Fruit fly (Drosophila melanogaster) whole organism, embryonic: Measurements from ENCODE around the gene CG33230.

ENCODE experiments used
- Ada2b ChIP-seq: fragments of 200-800 bp; sonication (Bioruptor generic); IDR thresholded peaks from 2 replicates; pipeline ENCODE4 v1.3.6; 2022; ENCODE audit warnings: missing biosample characterization, missing genetic modification characterization
- Asciz ChIP-seq: fragments of 200-800 bp; sonication (Bioruptor generic); optimal IDR thresholded peaks from 2 replicates; lab custom pipeline; 2017; ENCODE audit warnings: missing biosample characterization, mild to moderate bottlenecking, missing genetic modification characterization, missing genetic modification reagents
- Awh ChIP-seq: fragments of 200-800 bp; sonication (Bioruptor generic); IDR thresholded peaks from 2 replicates; pipeline ENCODE4, ENCODE4 v1.3.6; 2022; ENCODE audit warnings: missing biosample characterization, missing genetic modification characterization
- CG10147 ChIP-seq: fragments of 200-800 bp; sonication (Bioruptor generic); optimal IDR thresholded peaks from 2 replicates; lab custom pipeline; 2019; ENCODE audit warnings: missing biosample characterization, mild to moderate bottlenecking, missing genetic modification characterization, moderate library complexity
- CG1024 ChIP-seq: fragments of 200-800 bp; sonication (Bioruptor generic); IDR thresholded peaks from 2 replicates; pipeline ENCODE4 v1.3.6; 2022; ENCODE audit warnings: missing biosample characterization, missing genetic modification characterization
- CG10543 ChIP-seq: fragments of 200-800 bp; sonication (Bioruptor generic); optimal IDR thresholded peaks from 3 replicates; lab custom pipeline; 2017; ENCODE audit warnings: missing biosample characterization, mild to moderate bottlenecking, missing genetic modification characterization, moderate library complexity
- CG10959 ChIP-seq: fragments of 200-800 bp; sonication (Bioruptor generic); IDR thresholded peaks from 2 replicates; pipeline ENCODE4 v1.3.6; 2022; ENCODE audit warnings: missing biosample characterization, missing genetic modification characterization
- CG12155 ChIP-seq: fragments of 200-800 bp; sonication (Bioruptor generic); optimal IDR thresholded peaks from 3 replicates; lab custom pipeline; 2016; ENCODE audit warnings: missing biosample characterization, missing genetic modification characterization
- CG12236 ChIP-seq: fragments of 200-800 bp; sonication (Bioruptor generic); optimal IDR thresholded peaks from 2 replicates; lab custom pipeline; 2016; ENCODE audit warnings: missing biosample characterization, missing genetic modification characterization
- CG14441 ChIP-seq: fragments of 200-800 bp; sonication (Bioruptor generic); IDR thresholded peaks from 2 replicates; pipeline ENCODE4 v1.3.6; 2022; ENCODE audit warnings: missing biosample characterization, missing genetic modification characterization
- CG14965 ChIP-seq: fragments of 200-800 bp; sonication (Bioruptor generic); optimal IDR thresholded peaks from 2 replicates; lab custom pipeline; 2016; ENCODE audit warnings: missing biosample characterization, missing genetic modification characterization, borderline replicate concordance
- CG15011 ChIP-seq: fragments of 200-800 bp; sonication (Bioruptor generic); optimal IDR thresholded peaks from 3 replicates; lab custom pipeline; 2018; ENCODE audit warnings: missing biosample characterization, mild to moderate bottlenecking, missing genetic modification characterization
- CG1647 ChIP-seq: fragments of 200-800 bp; sonication (Bioruptor generic); optimal IDR thresholded peaks from 3 replicates; lab custom pipeline; 2016; ENCODE audit warnings: missing biosample characterization, missing genetic modification characterization
- CG18599 ChIP-seq: fragments of 200-800 bp; sonication (Bioruptor generic); optimal IDR thresholded peaks from 3 replicates; lab custom pipeline; 2017; ENCODE audit warnings: missing biosample characterization, missing genetic modification characterization, mild to moderate bottlenecking, moderate library complexity, missing genetic modification reagents
- CG2120 ChIP-seq: fragments of 200-800 bp; sonication (Bioruptor generic); optimal IDR thresholded peaks from 3 replicates; lab custom pipeline; 2016; ENCODE audit warnings: missing biosample characterization, missing genetic modification characterization
- CG2712 ChIP-seq: fragments of 200-800 bp; optimal IDR thresholded peaks from 3 replicates; lab custom pipeline; 2019; ENCODE audit warnings: missing biosample characterization, mild to moderate bottlenecking, missing genetic modification characterization, moderate library complexity
- CG33213 ChIP-seq: fragments of 200-800 bp; sonication (Bioruptor generic); optimal IDR thresholded peaks from 3 replicates; lab custom pipeline; 2016; ENCODE audit warnings: missing biosample characterization, missing genetic modification characterization
- CG42726 ChIP-seq: fragments of 200-800 bp; sonication (Bioruptor generic); IDR thresholded peaks from 2 replicates; pipeline ENCODE4 v1.3.6; 2022; ENCODE audit warnings: missing biosample characterization, missing genetic modification characterization; ENCODE audit not compliant: partially characterized antibody
- CG4820 ChIP-seq: fragments of 200-800 bp; sonication (Bioruptor generic); optimal IDR thresholded peaks from 3 replicates; lab custom pipeline; 2016; ENCODE audit warnings: missing biosample characterization, missing genetic modification characterization
- CG5245 ChIP-seq: fragments of 200-800 bp; sonication (Bioruptor generic); optimal IDR thresholded peaks from 3 replicates; lab custom pipeline; 2016; ENCODE audit warnings: missing biosample characterization, missing genetic modification characterization
- CG6272 ChIP-seq: fragments of 200-800 bp; sonication (Bioruptor generic); IDR thresholded peaks from 2 replicates; pipeline ENCODE4 v1.3.6; 2022; ENCODE audit warnings: missing biosample characterization, missing genetic modification characterization
- CG7271 ChIP-seq: fragments of 200-800 bp; sonication (Bioruptor generic); optimal IDR thresholded peaks from 2 replicates; lab custom pipeline; 2018; ENCODE audit warnings: missing biosample characterization, mild to moderate bottlenecking, missing genetic modification characterization, moderate library complexity
- CG7839 ChIP-seq: fragments of 200-800 bp; sonication (Bioruptor generic); optimal IDR thresholded peaks from 3 replicates; lab custom pipeline; 2018; ENCODE audit warnings: missing biosample characterization, mild to moderate bottlenecking, missing genetic modification characterization, moderate library complexity
- CG9797 ChIP-seq: fragments of 200-800 bp; sonication (Bioruptor generic); optimal IDR thresholded peaks from 3 replicates; lab custom pipeline; 2018; ENCODE audit warnings: missing biosample characterization, mild to moderate bottlenecking, missing genetic modification characterization
- CG9817 ChIP-seq: fragments of 200-800 bp; sonication (Bioruptor generic); optimal IDR thresholded peaks from 2 replicates; lab custom pipeline; 2018; ENCODE audit warnings: missing biosample characterization, mild to moderate bottlenecking, missing genetic modification characterization, moderate library complexity
- CG9932 ChIP-seq: fragments of 200-800 bp; sonication (Bioruptor generic); IDR thresholded peaks from 2 replicates; pipeline ENCODE4 v1.3.6; 2022; ENCODE audit warnings: missing biosample characterization, missing genetic modification characterization
- CHES-1-like ChIP-seq: fragments of 200-800 bp; sonication (Bioruptor generic); optimal IDR thresholded peaks from 2 replicates; lab custom pipeline; 2016; ENCODE audit warnings: missing biosample characterization, missing genetic modification characterization
- Dek ChIP-seq: fragments of 200-800 bp; sonication (Bioruptor generic); optimal IDR thresholded peaks from 3 replicates; lab custom pipeline; 2019; ENCODE audit warnings: missing biosample characterization, mild to moderate bottlenecking, missing genetic modification characterization, moderate library complexity
- ERR ChIP-seq: fragments of 200-800 bp; sonication (Bioruptor generic); optimal IDR thresholded peaks from 2 replicates; lab custom pipeline; 2016; ENCODE audit warnings: missing biosample characterization, missing genetic modification characterization
- Elba2 ChIP-seq: fragments of 200-800 bp; sonication (Bioruptor generic); optimal IDR thresholded peaks from 3 replicates; lab custom pipeline; 2016; ENCODE audit warnings: missing biosample characterization, missing genetic modification characterization
- Gsc ChIP-seq: fragments of 200-800 bp; sonication (Bioruptor generic); IDR thresholded peaks from 2 replicates; pipeline ENCODE4 v1.3.6; 2022; ENCODE audit warnings: missing biosample characterization, missing genetic modification characterization
- Gug ChIP-seq: fragments of 200-800 bp; sonication (Bioruptor generic); IDR thresholded peaks from 4 replicates; pipeline ENCODE4 v1.3.6; 2022; ENCODE audit warnings: missing biosample characterization, missing genetic modification characterization
- HLH54F ChIP-seq: fragments of 200-800 bp; sonication (Bioruptor generic); optimal IDR thresholded peaks from 3 replicates; lab custom pipeline; 2016; ENCODE audit warnings: missing biosample characterization, missing genetic modification characterization
- NfI ChIP-seq: fragments of 200-800 bp; sonication (Bioruptor generic); optimal IDR thresholded peaks from 3 replicates; lab custom pipeline; 2018; ENCODE audit warnings: missing biosample characterization, mild to moderate bottlenecking, missing genetic modification characterization, moderate library complexity
- Spps ChIP-seq: fragments of 200-800 bp; sonication (Bioruptor generic); optimal IDR thresholded peaks from 2 replicates; lab custom pipeline; 2018; ENCODE audit warnings: missing biosample characterization, mild to moderate bottlenecking, missing genetic modification characterization
- Sry-δ ChIP-seq: fragments of 200-800 bp; sonication (Bioruptor generic); optimal IDR thresholded peaks from 2 replicates; lab custom pipeline; 2016; ENCODE audit warnings: missing biosample characterization, missing genetic modification characterization
- Xbp1 ChIP-seq: fragments of 200-800 bp; sonication (Bioruptor generic); optimal IDR thresholded peaks from 3 replicates; lab custom pipeline; 2016; ENCODE audit warnings: missing biosample characterization, mild to moderate bottlenecking, missing genetic modification characterization
- ash1 ChIP-seq: fragments of 200-800 bp; sonication (Bioruptor generic); optimal IDR thresholded peaks from 2 replicates; lab custom pipeline; 2018; ENCODE audit warnings: missing biosample characterization, mild to moderate bottlenecking, missing genetic modification characterization
- br ChIP-seq: fragments of >200 bp; optimal IDR thresholded peaks from 2 replicates; lab custom pipeline; 2017
- cg ChIP-seq: fragments of 200-800 bp; sonication (Bioruptor generic); optimal IDR thresholded peaks from 3 replicates; lab custom pipeline; 2019; ENCODE audit warnings: missing biosample characterization, mild to moderate bottlenecking, missing genetic modification characterization, moderate library complexity
- corto ChIP-seq: fragments of 200-800 bp; sonication (Bioruptor generic); optimal IDR thresholded peaks from 2 replicates; lab custom pipeline; 2016; ENCODE audit warnings: missing biosample characterization, mild to moderate bottlenecking, missing genetic modification characterization, moderate library complexity
- crc ChIP-seq: fragments of 200-800 bp; sonication (Bioruptor generic); optimal IDR thresholded peaks from 2 replicates; lab custom pipeline; 2016; ENCODE audit warnings: missing biosample characterization, missing genetic modification characterization
- lmd ChIP-seq: fragments of 200-800 bp; sonication (Bioruptor generic); IDR thresholded peaks from 2 replicates; pipeline ENCODE4 v1.3.6; 2022; ENCODE audit warnings: missing biosample characterization, missing genetic modification characterization
- nerfin-1 ChIP-seq: fragments of 200-800 bp; sonication (Bioruptor generic); optimal IDR thresholded peaks from 3 replicates; lab custom pipeline; 2019; ENCODE audit warnings: missing biosample characterization, mild to moderate bottlenecking, missing genetic modification characterization, moderate library complexity
- odd ChIP-seq: fragments of 200-800 bp; sonication (Bioruptor generic); optimal IDR thresholded peaks from 2 replicates; lab custom pipeline; 2017; ENCODE audit warnings: missing biosample characterization, mild to moderate bottlenecking, missing genetic modification characterization
- phol ChIP-seq: fragments of 200-800 bp; sonication (Bioruptor generic); optimal IDR thresholded peaks from 3 replicates; lab custom pipeline; 2018; ENCODE audit warnings: missing biosample characterization, mild to moderate bottlenecking, missing genetic modification characterization, moderate library complexity
- pros ChIP-seq: fragments of 200-800 bp; sonication (Bioruptor generic); optimal IDR thresholded peaks from 3 replicates; lab custom pipeline; 2019; ENCODE audit warnings: missing biosample characterization, mild to moderate bottlenecking, missing genetic modification characterization, moderate library complexity
- tx ChIP-seq: fragments of 200-800 bp; sonication (Bioruptor generic); optimal IDR thresholded peaks from 2 replicates; lab custom pipeline; 2016; ENCODE audit warnings: missing biosample characterization, missing genetic modification characterization
- unc-4 ChIP-seq: fragments of 200-800 bp; sonication (Bioruptor generic); IDR thresholded peaks from 2 replicates; pipeline ENCODE4 v1.3.6; 2022; ENCODE audit warnings: missing biosample characterization, missing genetic modification characterization; ENCODE audit not compliant: partially characterized antibody
- wor ChIP-seq: fragments of 200-800 bp; sonication (Bioruptor generic); IDR thresholded peaks from 2 replicates; pipeline ENCODE4 v1.3.6; 2022; ENCODE audit warnings: missing biosample characterization, missing genetic modification characterization

Gene CG33230

dm6 chr3L:1644920-1645567 is 26.8 kb downstream of the CG33230 start, which contains the start of the genes alphaCOP and CG13919:
Gene alphaCOP (minus strand): TSS chr3L:1645199.
Gene CG13919 (plus strand): TSS chr3L:1645467.
- TF ChIP-seq cg (GFP tag; lab: Kevin White, UChicago) (no peak), CG7839 (tag; lab: Kevin White, UChicago) (peak; percentile 99), corto (GFP tag; lab: Kevin White, UChicago) (peak; percentile 93), NfI (GFP tag; lab: Kevin White, UChicago) (peak; percentile 96), CG4820 (peak; percentile 88), CG10543 (GFP tag; lab: Kevin White, UChicago) (peak; percentile 90), ERR (GFP tag; lab: Kevin White, UChicago) (peak; percentile 88), CG6272 (GFP tag; lab: Robert Waterston, UW) (peak; percentile 95), CG7271 (tag; lab: Kevin White, UChicago) (peak; percentile 92), unc-4 (GFP tag; lab: Robert Waterston, UW) (no peak), nerfin-1 (tag; lab: Kevin White, UChicago) (peak; percentile 93), tx (GFP tag; lab: Kevin White, UChicago) (peak; percentile 88), CG42726 (no peak), Gsc (GFP tag; lab: Robert Waterston, UW) (peak; percentile 87), CG12236 (GFP tag; lab: Kevin White, UChicago) (peak; percentile 85), Sry-δ (GFP tag; lab: Kevin White, UChicago) (peak; percentile 54), crc (GFP tag; lab: Kevin White, UChicago) (peak; percentile 85), CG10959 (peak; percentile 79), CG9797 (GFP tag; lab: Kevin White, UChicago) (peak; percentile 32), CG1024 (GFP tag; lab: Robert Waterston, UW) (peak; percentile 77), CG12155 (GFP tag; lab: Kevin White, UChicago) (peak; percentile 96), CG9817 (tag; lab: Kevin White, UChicago) (peak; percentile 95), Xbp1 (GFP tag; lab: Kevin White, UChicago) (peak; percentile 99), Awh (GFP tag; lab: Robert Waterston, UW) (peak; percentile 98), CG2712 (tag; lab: Kevin White, UChicago) (peak; percentile 99), Elba2 (peak; percentile 87), CG9932 (peak; percentile 99), CG18599 (peak; percentile 93), br (no peak), CG10147 (GFP tag; lab: Kevin White, UChicago) (peak; percentile 90), Gug (GFP tag; lab: Robert Waterston, UW) (peak; percentile 90), lmd (GFP tag; lab: Robert Waterston, UW) (peak; percentile 97), Dek (tag; lab: Kevin White, UChicago) (peak; percentile 96), CG2120 (GFP tag; lab: Kevin White, UChicago) (peak; percentile 98), CG33213 (GFP tag; lab: Kevin White, UChicago) (peak; percentile 80), pros (GFP tag; lab: Kevin White, UChicago) (peak; percentile 27), CG14441 (GFP tag; lab: Robert Waterston, UW) (peak; percentile 98), odd (GFP tag; lab: Kevin White, UChicago) (peak; percentile 90), CG5245 (peak; percentile 91), phol (tag; lab: Kevin White, UChicago) (peak; percentile 93), ash1 (GFP tag; lab: Kevin White, UChicago) (peak; percentile 7), wor (GFP tag; lab: Robert Waterston, UW) (peak; percentile 96), CG14965 (GFP tag; lab: Kevin White, UChicago) (peak; percentile 47), HLH54F (GFP tag; lab: Kevin White, UChicago) (peak; percentile 93), CG15011 (GFP tag; lab: Kevin White, UChicago) (no peak), Spps (tag; lab: Kevin White, UChicago) (peak; percentile 91), Asciz (GFP tag; lab: Kevin White, UChicago) (no peak), CHES-1-like (peak; percentile 91), CG1647 (GFP tag; lab: Kevin White, UChicago) (peak; percentile 96), Ada2b (GFP tag; lab: Robert Waterston, UW) (peak; percentile 89)
